Worm (Caenorhabditis elegans): ENCODE measurements around the gene ech-6.

- no peak for TF ChIP-seq ztf-23 (GFP tag; IDR thresholded peaks at IDR 0.05)
- no peak for TF ChIP-seq ztf-29 (GFP tag; IDR thresholded peaks at IDR 0.05)
- no peak for TF ChIP-seq T22C8.4 (GFP tag; IDR thresholded peaks at IDR 0.05)
- no peak for TF ChIP-seq med-1 (GFP tag; optimal IDR thresholded peaks at IDR 0.05; ENCODE audit: insufficient read depth)
- TF ChIP-seq klf-2 (GFP tag; conservative IDR thresholded peaks at IDR 0.05): no peak
These were observed at the start of gene ech-6 for ce11 chrIII:9752852-9753251.
